Worm (Caenorhabditis elegans) whole organism, young adult: Measurements from ENCODE around the gene srg-47.

Source experiments
- T07F8.4 ChIP-seq: sonication (generic microtip); optimal IDR thresholded peaks from 2 replicates; lab custom pipeline; 2016; ENCODE audit warnings: mild to moderate bottlenecking, missing genetic modification characterization, moderate library complexity, missing compliant biosample characterization
- ZK185.1 ChIP-seq: sonication (generic microtip); optimal IDR thresholded peaks from 2 replicates; lab custom pipeline; 2016; ENCODE audit warnings: mild to moderate bottlenecking, missing genetic modification characterization, missing compliant biosample characterization; ENCODE audit not compliant: poor library complexity, severe bottlenecking
- let-526 ChIP-seq: fragments of 200-800 bp; sonication (Bioruptor generic); IDR thresholded peaks from 2 replicates; pipeline ENCODE4 v1.3.6; 2022; ENCODE audit warnings: missing genetic modification reagents, missing genetic modification characterization, missing compliant biosample characterization
- pha-4 ChIP-seq: fragments of 150-350 bp; sonication (generic microtip); optimal IDR thresholded peaks from 2 replicates; lab custom pipeline; 2014; ENCODE audit warnings: missing biosample characterization, missing genetic modification reagents, missing genetic modification characterization
- rec-8 ChIP-seq, 2 experiments: sonication (generic microtip); optimal IDR thresholded peaks; 2 replicates each; lab custom pipeline; 2016; ENCODE audit warnings: mild to moderate bottlenecking in 2 of 2, missing genetic modification characterization in 2 of 2, missing genetic modification reagents in 2 of 2, missing genotype in 2 of 2, missing biosample characterization in 1 of 2, missing compliant biosample characterization in 1 of 2, moderate library complexity in 1 of 2
- sptf-2 ChIP-seq: fragments of 200-800 bp; sonication (Bioruptor generic); optimal IDR thresholded peaks from 2 replicates; lab custom pipeline; 2018; ENCODE audit warnings: mild to moderate bottlenecking, missing genetic modification characterization, missing compliant biosample characterization

DNA sequence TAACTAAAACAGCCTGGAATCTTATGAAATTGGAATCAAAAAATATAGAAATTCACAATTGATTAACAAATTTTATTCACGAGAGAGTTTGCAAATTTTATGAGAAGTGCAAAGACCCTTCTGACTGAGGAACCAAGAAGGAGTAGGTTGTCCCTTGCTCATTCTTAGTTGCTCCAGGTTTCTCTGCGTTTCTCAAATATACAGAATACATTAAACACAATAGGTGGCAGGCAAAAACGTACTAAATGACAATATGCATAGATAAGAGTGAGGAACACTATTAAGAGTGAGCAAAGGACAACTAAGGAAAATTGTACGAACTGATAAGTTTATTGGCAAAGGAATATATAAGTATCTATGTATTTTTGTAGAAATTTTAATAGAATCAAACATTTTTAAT is 2.7 kb upstream of the srg-47 start, which contains the start of gene C53A5.9:
- TF ChIP-seq rec-8 (tag; optimal IDR thresholded peaks at IDR 0.05; lab: Kevin White, UChicago) (no peak), pha-4 (tag; lab: Kevin White, UChicago) (no peak), ZK185.1 (tag; lab: Kevin White, UChicago) (no peak), let-526 (no peak), sptf-2 (GFP tag; lab: Kevin White, UChicago) (no peak), T07F8.4 (no peak)
